Fruit fly (Drosophila melanogaster) ovary, adult (tissue): ENCODE data around the gene CG11436.

Source experiments
- CG17801 ChIP-seq: fragments of 200-800 bp; optimal IDR thresholded peaks from 2 replicates; lab custom pipeline; 2019; ENCODE audit warnings: missing biosample characterization, mild to moderate bottlenecking, missing genetic modification characterization, moderate library complexity; ENCODE audit not compliant: partially characterized antibody

The CG11436 gene

dm6 chrX:4551717-4552116, at the start of gene CG11436, which contains the start of gene CG3527:
Gene CG11436 (minus strand): TSS chrX:4551878.
Gene CG3527 (plus strand): TSS chrX:4551973.
- TF ChIP-seq CG17801 (GFP tag; lab: Kevin White, UChicago) = no peak

dm6 chrX:4599897-4600469, 48.3 kb upstream of the CG11436 start:
- no peak for TF ChIP-seq CG17801 (GFP tag; lab: Kevin White, UChicago)

- TF ChIP-seq CG17801 (GFP tag; lab: Kevin White, UChicago) = no peak
Observed at dm6 chrX:4596467-4597183, 44.9 kb upstream of the CG11436 start.

dm6 chrX:4592258-4592657, 40.6 kb upstream of the CG11436 start:
- no peak for TF ChIP-seq CG17801 (GFP tag; lab: Kevin White, UChicago)

- TF ChIP-seq CG17801 (GFP tag; lab: Kevin White, UChicago) = peak; percentile 45
Observed at dm6 chrX:4590772-4591064, 39.0 kb upstream of the CG11436 start.

- peak; percentile 77 for TF ChIP-seq CG17801 (GFP tag; lab: Kevin White, UChicago)
Observed at dm6 chrX:4589951-4590771, 38.5 kb upstream of the CG11436 start.

- no peak for TF ChIP-seq CG17801 (GFP tag; lab: Kevin White, UChicago)
Observed at dm6 chrX:4588981-4589380, 37.3 kb upstream of the CG11436 start.

- no peak for TF ChIP-seq CG17801 (GFP tag; lab: Kevin White, UChicago)
Observed at dm6 chrX:4587584-4587983, 35.9 kb upstream of the CG11436 start.

- TF ChIP-seq CG17801 (GFP tag; lab: Kevin White, UChicago) = no peak
Observed at dm6 chrX:4582422-4582821, 30.7 kb upstream of the CG11436 start.

- no peak for TF ChIP-seq CG17801 (GFP tag; lab: Kevin White, UChicago)
Observed at dm6 chrX:4581769-4582168, 30.1 kb upstream of the CG11436 start.

- no peak for TF ChIP-seq CG17801 (GFP tag; lab: Kevin White, UChicago)
Observed at dm6 chrX:4573971-4574370, 22.3 kb upstream of the CG11436 start.

- no peak for TF ChIP-seq CG17801 (GFP tag; lab: Kevin White, UChicago)
Observed at dm6 chrX:4571829-4572228, 20.2 kb upstream of the CG11436 start, which contains the start of gene CG12684. Gene CG12684 (minus strand): TSS chrX:4571929.

dm6 chrX:4564962-4565361, 13.3 kb upstream of the CG11436 start:
- no peak for TF ChIP-seq CG17801 (GFP tag; lab: Kevin White, UChicago)

- no peak for TF ChIP-seq CG17801 (GFP tag; lab: Kevin White, UChicago)
Observed at dm6 chrX:4563980-4564379, 12.3 kb upstream of the CG11436 start.

dm6 chrX:4560182-4560845, 8.6 kb upstream of the CG11436 start:
- TF ChIP-seq CG17801 (GFP tag; lab: Kevin White, UChicago) = no peak
